Worm (Caenorhabditis elegans) whole organism, late embryonic: ENCODE measurements around the gene rps-30.

Experiments
- C08G9.2 ChIP-seq: sonication (generic microtip); optimal IDR thresholded peaks from 2 replicates; lab custom pipeline; 2016; ENCODE audit warnings: mild to moderate bottlenecking, missing genetic modification characterization, moderate library complexity, missing compliant biosample characterization
- C38D4.7 ChIP-seq: fragments of 200-800 bp; sonication (Bioruptor generic); optimal IDR thresholded peaks from 2 replicates; lab custom pipeline; 2018; ENCODE audit warnings: mild to moderate bottlenecking, missing genetic modification characterization, moderate library complexity, missing compliant biosample characterization
- F13H6.1 ChIP-seq: sonication (generic microtip); optimal IDR thresholded peaks from 2 replicates; lab custom pipeline; 2016; ENCODE audit warnings: missing genetic modification characterization, missing compliant biosample characterization
- T23F11.4 ChIP-seq: fragments of 200-800 bp; sonication (Bioruptor generic); optimal IDR thresholded peaks from 2 replicates; lab custom pipeline; 2018; ENCODE audit warnings: mild to moderate bottlenecking, missing genetic modification characterization, missing compliant biosample characterization
- ama-1 ChIP-seq: fragments of 150-350 bp; optimal IDR thresholded peaks from 2 replicates; lab custom pipeline; 2014
- ceh-14 ChIP-seq: sonication (generic microtip); optimal IDR thresholded peaks from 2 replicates; lab custom pipeline; 2016; ENCODE audit warnings: missing genotype, missing genetic modification characterization, missing compliant biosample characterization
- ceh-2 ChIP-seq: sonication (generic microtip); optimal IDR thresholded peaks from 2 replicates; lab custom pipeline; 2016; ENCODE audit warnings: missing genotype, missing genetic modification characterization, missing compliant biosample characterization
- ceh-22 ChIP-seq: sonication (generic microtip); optimal IDR thresholded peaks from 2 replicates; lab custom pipeline; 2017; ENCODE audit warnings: missing biosample characterization, missing genetic modification characterization
- ceh-30 ChIP-seq: fragments of 150-350 bp; optimal IDR thresholded peaks from 2 replicates; lab custom pipeline; 2014; ENCODE audit warnings: missing biosample characterization, missing genetic modification characterization
- ceh-31 ChIP-seq: sonication (generic microtip); optimal IDR thresholded peaks from 2 replicates; lab custom pipeline; 2016; ENCODE audit warnings: missing genetic modification characterization, missing compliant biosample characterization
- ceh-34 ChIP-seq: sonication (generic microtip); optimal IDR thresholded peaks from 2 replicates; lab custom pipeline; 2016; ENCODE audit warnings: mild to moderate bottlenecking, missing genetic modification characterization, missing compliant biosample characterization
- ceh-48 ChIP-seq: sonication (generic microtip); optimal IDR thresholded peaks from 2 replicates; lab custom pipeline; 2016; ENCODE audit warnings: missing genetic modification characterization, inconsistent platforms, missing compliant biosample characterization
- ceh-9 ChIP-seq: sonication (generic microtip); optimal IDR thresholded peaks from 2 replicates; lab custom pipeline; 2016; ENCODE audit warnings: mild to moderate bottlenecking, missing genetic modification characterization, inconsistent platforms, missing compliant biosample characterization
- dve-1 ChIP-seq: sonication (generic microtip); optimal IDR thresholded peaks from 2 replicates; lab custom pipeline; 2017; ENCODE audit warnings: antibody characterized with exemption, mild to moderate bottlenecking, missing genetic modification characterization, missing compliant biosample characterization
- elt-2 ChIP-seq: sonication (generic microtip); optimal IDR thresholded peaks from 2 replicates; lab custom pipeline; 2016; ENCODE audit warnings: missing genetic modification reagents, missing genetic modification characterization, missing compliant biosample characterization
- elt-4 ChIP-seq: sonication (generic microtip); optimal IDR thresholded peaks from 2 replicates; lab custom pipeline; 2016; ENCODE audit warnings: missing genetic modification characterization, missing compliant biosample characterization
- eyg-1 ChIP-seq: sonication (generic microtip); optimal IDR thresholded peaks from 2 replicates; lab custom pipeline; 2016; ENCODE audit warnings: missing genotype, missing genetic modification characterization, missing compliant biosample characterization
- fax-1 ChIP-seq: sonication (generic microtip); optimal IDR thresholded peaks from 2 replicates; lab custom pipeline; 2016; ENCODE audit warnings: missing genotype, missing genetic modification characterization, missing compliant biosample characterization
- fkh-6 ChIP-seq: sonication (generic microtip); optimal IDR thresholded peaks from 2 replicates; lab custom pipeline; 2016; ENCODE audit warnings: missing genetic modification characterization, missing compliant biosample characterization
- gmeb-2 ChIP-seq: sonication (generic microtip); optimal IDR thresholded peaks from 2 replicates; lab custom pipeline; 2016; ENCODE audit warnings: missing genetic modification characterization, inconsistent platforms, missing compliant biosample characterization
- hlh-13 ChIP-seq: fragments of 200-800 bp; sonication (Bioruptor generic); optimal IDR thresholded peaks from 2 replicates; lab custom pipeline; 2018; ENCODE audit warnings: mild to moderate bottlenecking, missing genetic modification characterization, missing compliant biosample characterization
- hlh-30 ChIP-seq: sonication (generic microtip); optimal IDR thresholded peaks from 2 replicates; lab custom pipeline; 2017; ENCODE audit warnings: antibody characterized with exemption, missing genetic modification characterization, missing compliant biosample characterization; ENCODE audit not compliant: insufficient read depth
- hlh-6 ChIP-seq: sonication (generic microtip); optimal IDR thresholded peaks from 2 replicates; lab custom pipeline; 2016; ENCODE audit warnings: missing genotype, missing genetic modification characterization, missing compliant biosample characterization
- hlh-8 ChIP-seq: sonication (generic microtip); optimal IDR thresholded peaks from 2 replicates; lab custom pipeline; 2016; ENCODE audit warnings: missing genotype, missing genetic modification characterization, missing compliant biosample characterization
- lim-6 ChIP-seq: sonication (generic microtip); optimal IDR thresholded peaks from 2 replicates; lab custom pipeline; 2016; ENCODE audit warnings: missing genetic modification characterization, missing compliant biosample characterization
- nfya-1 ChIP-seq: sonication (generic microtip); optimal IDR thresholded peaks from 2 replicates; lab custom pipeline; 2017; ENCODE audit warnings: missing genetic modification characterization, mild to moderate bottlenecking, missing compliant biosample characterization, antibody characterized with exemption, moderate library complexity
- npax-4 ChIP-seq: sonication (generic microtip); optimal IDR thresholded peaks from 2 replicates; lab custom pipeline; 2016; ENCODE audit warnings: missing genetic modification characterization, missing compliant biosample characterization
- odd-2 ChIP-seq: sonication (generic microtip); optimal IDR thresholded peaks from 2 replicates; lab custom pipeline; 2017; ENCODE audit warnings: antibody characterized with exemption, mild to moderate bottlenecking, missing genetic modification characterization, missing compliant biosample characterization
- pag-3 ChIP-seq: sonication (generic microtip); optimal IDR thresholded peaks from 2 replicates; lab custom pipeline; 2016; ENCODE audit warnings: missing compliant biosample characterization, missing genetic modification characterization, borderline replicate concordance
- pax-1 ChIP-seq: fragments of 150-350 bp; optimal IDR thresholded peaks from 2 replicates; lab custom pipeline; 2014; ENCODE audit warnings: missing biosample characterization, missing genetic modification characterization
- pha-2 ChIP-seq: sonication (generic microtip); optimal IDR thresholded peaks from 2 replicates; lab custom pipeline; 2017; ENCODE audit warnings: mild to moderate bottlenecking, missing genetic modification characterization, missing compliant biosample characterization
- pha-4 ChIP-seq: fragments of 150-350 bp; optimal IDR thresholded peaks from 2 replicates; lab custom pipeline; 2018; ENCODE audit warnings: missing biosample characterization, missing genetic modification reagents, missing genetic modification characterization
- pqm-1 ChIP-seq: sonication (generic microtip); optimal IDR thresholded peaks from 2 replicates; lab custom pipeline; 2016; ENCODE audit warnings: missing genetic modification characterization, missing compliant biosample characterization
- pros-1 ChIP-seq: fragments of 150-350 bp; optimal IDR thresholded peaks from 2 replicates; lab custom pipeline; 2014; ENCODE audit warnings: missing biosample characterization, missing genetic modification reagents, missing genetic modification characterization
- ref-2 ChIP-seq: sonication (generic microtip); optimal IDR thresholded peaks from 2 replicates; lab custom pipeline; 2016; ENCODE audit warnings: missing genetic modification characterization, missing compliant biosample characterization
- sox-2 ChIP-seq: fragments of 200-800 bp; sonication (Bioruptor generic); IDR thresholded peaks from 2 replicates; pipeline ENCODE4 v1.3.6; 2022; ENCODE audit warnings: missing genetic modification reagents, missing genetic modification characterization, missing compliant biosample characterization
- unc-3 ChIP-seq, 2 experiments: fragments of 200-800 bp in 1 of 2; sonication (Bioruptor generic) in 1 of 2; sonication (generic microtip) in 1 of 2; conservative IDR thresholded peaks in 1 of 2; optimal IDR thresholded peaks in 1 of 2; 2 replicates each; pipeline versions ENCODE4 v1.3.6 to Lab custom; 2016 to 2022; ENCODE audit warnings: missing compliant biosample characterization in 2 of 2, missing genetic modification characterization in 2 of 2, missing genetic modification reagents in 1 of 2
- unc-86 ChIP-seq: sonication (generic microtip); optimal IDR thresholded peaks from 2 replicates; lab custom pipeline; 2016; ENCODE audit warnings: missing genetic modification characterization, missing compliant biosample characterization
- zip-5 ChIP-seq: sonication (generic microtip); optimal IDR thresholded peaks from 2 replicates; lab custom pipeline; 2016; ENCODE audit warnings: missing genetic modification characterization, missing compliant biosample characterization

Gene rps-30

ce11 chrV:7785117-7785516, 8.7 kb downstream of the rps-30 start, which contains the start of gene C26F1.1:
Gene C26F1.1, plus strand, starts transcription at chrV:7785417.
- TF ChIP-seq pros-1 (tag; lab: Kevin White, UChicago) (no peak), T23F11.4 (GFP tag; lab: Kevin White, UChicago) (no peak), ceh-9 (tag; lab: Kevin White, UChicago) (no peak), ceh-14 (no peak), zip-5 (tag; lab: Kevin White, UChicago) (no peak), unc-3 (GFP tag; conservative IDR thresholded peaks at IDR 0.05; lab: Robert Waterston, UW) (no peak), unc-3 (tag; optimal IDR thresholded peaks at IDR 0.05; lab: Kevin White, UChicago) (no peak), elt-2 (no peak), ceh-30 (tag; lab: Kevin White, UChicago) (no peak), F13H6.1 (no peak), hlh-30 (tag; lab: Kevin White, UChicago) (no peak), pag-3 (tag; lab: Kevin White, UChicago) (no peak), pqm-1 (no peak), nfya-1 (tag; lab: Kevin White, UChicago) (no peak)
- TF ChIP-seq, all 69 proteins: peak for 0

DNA sequence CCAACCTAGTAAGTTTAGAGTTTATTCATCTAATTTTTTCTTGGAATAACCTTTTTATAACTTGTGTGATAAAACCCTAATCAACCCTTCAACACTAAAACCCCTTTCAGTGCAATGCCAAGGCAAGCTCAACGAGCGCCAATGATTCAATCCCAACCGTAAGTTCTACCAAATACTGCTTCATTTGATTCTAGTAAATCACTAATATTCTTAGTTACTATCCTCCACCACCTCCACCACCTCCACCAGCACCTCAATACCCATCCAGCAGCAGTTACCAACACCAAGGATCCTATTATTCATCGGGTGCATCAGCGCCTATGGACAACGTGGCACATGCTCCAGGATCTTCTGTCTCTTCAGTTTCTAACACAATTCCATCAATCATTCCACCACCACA, 9.5 kb downstream of the rps-30 start:
- TF ChIP-seq fax-1 (tag; lab: Kevin White, UChicago) (no peak), gmeb-2 (tag; lab: Kevin White, UChicago) (no peak), unc-86 (tag; lab: Kevin White, UChicago) (no peak), F13H6.1 (no peak), odd-2 (tag; lab: Kevin White, UChicago) (no peak), ceh-14 (no peak), pha-4 (tag; lab: Kevin White, UChicago) (no peak), ceh-48 (tag; lab: Kevin White, UChicago) (no peak), ceh-30 (tag; lab: Kevin White, UChicago) (no peak), ama-1 (lab: Kevin White, UChicago) (no peak), ceh-34 (tag; lab: Kevin White, UChicago) (no peak), elt-4 (no peak), sox-2 (GFP tag; lab: Robert Waterston, UW) (no peak), hlh-6 (tag; lab: Kevin White, UChicago) (no peak), ceh-2 (tag; lab: Kevin White, UChicago) (no peak), ceh-31 (no peak), C38D4.7 (GFP tag; lab: Kevin White, UChicago) (no peak), dve-1 (no peak), elt-2 (no peak)
- TF ChIP-seq, all 69 proteins: peak for 0

DNA sequence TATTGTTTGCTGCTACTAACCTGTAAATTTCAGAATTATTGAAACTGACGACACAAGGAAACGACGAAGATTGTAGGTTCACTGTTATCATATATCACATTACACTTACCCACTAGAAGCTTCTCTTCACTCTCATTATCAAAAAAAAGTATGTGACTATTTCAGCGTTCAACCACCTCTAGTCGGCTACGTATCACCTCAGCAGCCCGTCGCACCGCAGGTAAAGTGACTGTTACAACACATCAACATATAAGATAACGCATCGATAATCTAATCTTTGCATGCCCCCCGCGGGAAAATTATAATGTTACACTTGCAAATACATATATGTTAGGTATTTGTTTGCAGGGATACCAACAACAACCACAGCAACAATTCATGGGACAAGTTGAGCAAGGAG, 10.3 kb downstream of the rps-30 start:
- TF ChIP-seq elt-2 (peak; percentile 92), eyg-1 (tag; lab: Kevin White, UChicago) (no peak)

DNA sequence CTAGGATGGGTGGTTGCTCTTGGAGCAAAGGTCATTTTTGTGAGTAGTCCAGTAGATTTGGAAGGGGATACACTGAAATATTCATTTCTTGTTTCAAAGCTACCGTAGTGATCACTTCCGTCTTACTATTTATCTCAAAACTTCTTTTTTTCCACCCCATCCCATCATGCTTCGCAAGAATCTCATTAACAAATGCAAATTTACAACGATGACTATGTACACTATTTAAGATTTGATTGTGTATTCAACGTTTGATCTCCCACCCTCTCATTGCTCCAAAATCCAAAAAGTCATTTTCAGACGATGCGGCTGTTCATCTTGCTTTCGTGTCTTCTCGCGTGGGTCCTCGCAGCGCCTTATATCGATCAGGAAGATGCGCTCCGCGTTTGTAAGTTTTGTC, 16.7 kb downstream of the rps-30 start, which contains the start of gene flp-21:
Gene flp-21 (plus strand): TSS at position 301 of the 400 bp plus-strand sequence.
- TF ChIP-seq ref-2 (tag; lab: Kevin White, UChicago): no peak
- no peak for TF ChIP-seq ceh-22
- no peak for TF ChIP-seq hlh-13 (GFP tag; lab: Kevin White, UChicago)
- no peak for TF ChIP-seq eyg-1 (tag; lab: Kevin White, UChicago)
- no peak for TF ChIP-seq fkh-6 (tag; lab: Kevin White, UChicago)

ce11 chrV:7798079-7798478, 21.7 kb downstream of the rps-30 start, which contains the start of gene ZK742.7:
Gene ZK742.7, plus strand, starts transcription at chrV:7798379.
- TF ChIP-seq hlh-8 (tag; lab: Kevin White, UChicago): no peak
- no peak for TF ChIP-seq npax-4 (tag; lab: Kevin White, UChicago)
- no peak for TF ChIP-seq pha-2 (tag; lab: Kevin White, UChicago)
- no peak for TF ChIP-seq fax-1 (tag; lab: Kevin White, UChicago)
- TF ChIP-seq lim-6 (tag; lab: Kevin White, UChicago): no peak
- no peak for TF ChIP-seq C08G9.2
- no peak for TF ChIP-seq ceh-30 (tag; lab: Kevin White, UChicago)
- no peak for TF ChIP-seq pax-1 (tag; lab: Kevin White, UChicago)
